4 worm cellular contexts compared by ENCODE assay signal in genomic region chrX:9997344-9997743, ce11.
TF ChIP-seq lines count a peak whose summit lies in the region.

No protein-coding gene starts in this region.

TF ChIP-seq in whole organism, L2 larva, 48 proteins besides CTCF, POLR2A, EP300 and RAD21:
- peak; percentile 46 for TF ChIP-seq fos-1 (tag; optimal IDR thresholded peaks at IDR 0.05; lab: Kevin White, UChicago)
- no peak for TF ChIP-seq nhr-21 (tag; optimal IDR thresholded peaks at IDR 0.05; lab: Kevin White, UChicago)

TF ChIP-seq in whole organism, L3 larva, 47 proteins besides CTCF, POLR2A, EP300 and RAD21:
- peak; percentile 38 for TF ChIP-seq pqm-1 (tag; optimal IDR thresholded peaks at IDR 0.05; lab: Kevin White, UChicago)
- no peak for TF ChIP-seq daf-12 (tag; optimal IDR thresholded peaks at IDR 0.05; lab: Kevin White, UChicago)
- TF ChIP-seq elt-2 (tag; optimal IDR thresholded peaks at IDR 0.05; lab: Kevin White, UChicago), result peak; percentile 59

TF ChIP-seq in whole organism, L4 larva, 104 proteins besides CTCF, POLR2A, EP300 and RAD21:
- no peak for TF ChIP-seq ceh-28 (tag; optimal IDR thresholded peaks at IDR 0.05; lab: Kevin White, UChicago)
- peak; percentile 60 for TF ChIP-seq pqm-1 (tag; optimal IDR thresholded peaks at IDR 0.05; lab: Kevin White, UChicago)
- TF ChIP-seq dve-1 (tag; optimal IDR thresholded peaks at IDR 0.05; lab: Kevin White, UChicago; ENCODE audit: insufficient read depth), result peak; percentile 45
- TF ChIP-seq dmd-6 (GFP tag; IDR thresholded peaks at IDR 0.05; lab: Robert Waterston, UW), result peak; percentile 36; the same call in 1 of the 2 replicates
- no peak for TF ChIP-seq T20F7.1 (GFP tag; optimal IDR thresholded peaks at IDR 0.05; lab: Kevin White, UChicago)
- no peak for TF ChIP-seq mxl-3 (GFP tag; optimal IDR thresholded peaks at IDR 0.05; lab: Kevin White, UChicago)
- TF ChIP-seq nhr-28 (tag; optimal IDR thresholded peaks at IDR 0.05; lab: Kevin White, UChicago), result peak; percentile 60
- 0 out of 2 replicates have a peak, but pooled peaks have one; percentile 12 for TF ChIP-seq nhr-41 (GFP tag; IDR thresholded peaks at IDR 0.05; lab: Robert Waterston, UW)

TF ChIP-seq in whole organism, young adult, 124 proteins besides CTCF, POLR2A, EP300 and RAD21:
- TF ChIP-seq hsf-1 (GFP tag; IDR thresholded peaks at IDR 0.05; lab: Robert Waterston, UW) (no peak), nhr-80 (tag; optimal IDR thresholded peaks at IDR 0.05; lab: Kevin White, UChicago) (peak; percentile 61)
TF ChIP-seq in whole organism, young adult: peak in this region for 1.
